Fruit fly (Drosophila melanogaster) whole organism, pupa: Measurements from ENCODE around the gene THG.

Experiments
- CG10348 ChIP-seq: fragments of 200-800 bp; sonication (Bioruptor generic); IDR thresholded peaks from 2 replicates; pipeline ENCODE4 v1.3.6; 2022; ENCODE audit warnings: missing biosample characterization, missing genetic modification characterization
- CG13204 ChIP-seq: fragments of 200-800 bp; sonication (Bioruptor generic); optimal IDR thresholded peaks from 2 replicates; lab custom pipeline; 2018; ENCODE audit warnings: missing biosample characterization, mild to moderate bottlenecking, missing genetic modification characterization, moderate library complexity
- CG14655 ChIP-seq: fragments of 200-800 bp; sonication (Bioruptor generic); optimal IDR thresholded peaks from 3 replicates; lab custom pipeline; 2017; ENCODE audit warnings: mild to moderate bottlenecking, missing biosample characterization, missing genetic modification reagents, missing genetic modification characterization
- CG32121 ChIP-seq: fragments of 200-800 bp; sonication (Bioruptor generic); IDR thresholded peaks from 2 replicates; pipeline ENCODE4 v1.3.6; 2022; ENCODE audit warnings: missing biosample characterization, missing genetic modification characterization
- CG34367 ChIP-seq: fragments of 200-800 bp; sonication (Bioruptor generic); optimal IDR thresholded peaks from 2 replicates; lab custom pipeline; 2018; ENCODE audit warnings: missing biosample characterization, mild to moderate bottlenecking, missing genetic modification characterization
- CG4496 ChIP-seq: fragments of 200-800 bp; sonication (Bioruptor generic); IDR thresholded peaks from 3 replicates; pipeline ENCODE4 v1.3.6; 2022; ENCODE audit warnings: missing biosample characterization, missing genetic modification characterization
- CG8159 ChIP-seq: fragments of 200-800 bp; sonication (Bioruptor generic); optimal IDR thresholded peaks from 3 replicates; lab custom pipeline; 2018; ENCODE audit warnings: missing biosample characterization, mild to moderate bottlenecking, missing genetic modification characterization, moderate library complexity
- CG8301 ChIP-seq: fragments of 200-800 bp; sonication (Bioruptor generic); optimal IDR thresholded peaks from 2 replicates; lab custom pipeline; 2018; ENCODE audit warnings: missing biosample characterization, mild to moderate bottlenecking, missing genetic modification characterization
- CG9948 ChIP-seq: fragments of 200-800 bp; sonication (Bioruptor generic); optimal IDR thresholded peaks from 2 replicates; lab custom pipeline; 2018; ENCODE audit warnings: missing biosample characterization, mild to moderate bottlenecking, missing genetic modification characterization, moderate library complexity
- D1 ChIP-seq: fragments of 200-800 bp; sonication (Bioruptor generic); optimal IDR thresholded peaks from 2 replicates; lab custom pipeline; 2018; ENCODE audit warnings: missing biosample characterization, mild to moderate bottlenecking, missing genetic modification characterization, moderate library complexity
- EcR ChIP-seq: fragments of 200-800 bp; sonication (Bioruptor generic); optimal IDR thresholded peaks from 3 replicates; lab custom pipeline; 2019; ENCODE audit warnings: missing biosample characterization, missing genetic modification characterization, mild to moderate bottlenecking, moderate library complexity, missing genetic modification reagents
- Pif1B ChIP-seq: fragments of 200-800 bp; sonication (Bioruptor generic); optimal IDR thresholded peaks from 3 replicates; lab custom pipeline; 2016; ENCODE audit warnings: missing biosample characterization, missing genetic modification characterization
- gl ChIP-seq: fragments of 200-800 bp; sonication (Bioruptor generic); optimal IDR thresholded peaks from 2 replicates; lab custom pipeline; 2018; ENCODE audit warnings: missing biosample characterization, mild to moderate bottlenecking, missing genetic modification characterization
- rn ChIP-seq: fragments of 200-800 bp; sonication (Bioruptor generic); IDR thresholded peaks from 2 replicates; pipeline ENCODE4 v1.3.6; 2022; ENCODE audit warnings: missing biosample characterization, missing genetic modification characterization

- TF ChIP-seq gl (tag; lab: Kevin White, UChicago) = no peak
- no peak for TF ChIP-seq CG34367
- no peak for TF ChIP-seq CG4496 (GFP tag; lab: Robert Waterston, UW)
- no peak for TF ChIP-seq CG13204
- TF ChIP-seq CG10348 (GFP tag; lab: Robert Waterston, UW) = no peak
- no peak for TF ChIP-seq Pif1B
- no peak for TF ChIP-seq EcR (GFP tag; lab: Kevin White, UChicago)
- TF ChIP-seq CG14655 (GFP tag; lab: Kevin White, UChicago) = no peak
- no peak for TF ChIP-seq CG32121 (GFP tag; lab: Robert Waterston, UW)
- TF ChIP-seq D1 (tag; lab: Kevin White, UChicago) = no peak
- TF ChIP-seq CG8159 (tag; lab: Kevin White, UChicago) = no peak
- TF ChIP-seq CG8301 (tag; lab: Kevin White, UChicago) = no peak
- no peak for TF ChIP-seq rn (GFP tag; lab: Robert Waterston, UW)
- TF ChIP-seq CG9948 = no peak
Measured at dm6 chr2L:15011779-15012178, 2.3 kb upstream of the THG start.
